Fruit fly (Drosophila melanogaster): Measurements from ENCODE around the gene sina.

DNA sequence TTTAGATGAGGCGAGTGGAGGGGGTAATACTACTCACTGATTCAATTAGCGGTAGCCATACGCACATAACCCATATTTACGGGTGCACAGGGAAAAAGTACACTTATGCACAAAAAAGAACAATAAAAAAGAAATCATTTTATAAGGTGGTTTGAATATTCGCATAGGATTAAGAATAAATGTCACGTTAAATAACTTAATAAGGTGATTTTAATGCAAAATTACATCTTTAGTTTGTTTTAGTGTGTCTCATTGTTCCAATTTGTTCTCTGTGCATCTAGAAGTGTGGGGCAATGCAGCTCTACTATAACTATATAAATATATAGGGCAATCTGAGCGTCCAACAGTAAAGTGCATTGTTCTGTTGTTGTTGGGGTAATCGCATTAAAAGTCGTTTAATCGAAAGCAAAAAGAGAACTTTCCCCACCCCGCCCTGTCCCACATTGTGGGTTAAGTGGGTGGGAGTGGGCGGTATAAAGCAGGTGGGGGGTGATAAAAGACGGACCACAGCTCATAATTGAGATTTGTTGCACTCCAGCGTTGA is 39.2 kb downstream of the sina start:
- no peak for TF ChIP-seq CG8478 (optimal IDR thresholded peaks at IDR 0.05)
- no peak for TF ChIP-seq pan (optimal IDR thresholded peaks at IDR 0.05)
- TF ChIP-seq psq (optimal IDR thresholded peaks at IDR 0.05) = no peak
- no peak for TF ChIP-seq Dll (optimal IDR thresholded peaks at IDR 0.05)
- TF ChIP-seq EcR (GFP tag; optimal IDR thresholded peaks at IDR 0.05) = no peak
- TF ChIP-seq usp (GFP tag; optimal IDR thresholded peaks at IDR 0.05) = no peak
